Worm (Caenorhabditis elegans): ENCODE results near the gene Y82E9BR.6.

- TF ChIP-seq aha-1 (tag; optimal IDR thresholded peaks at IDR 0.05) (no peak), pag-3 (tag; optimal IDR thresholded peaks at IDR 0.05; ENCODE audit: borderline replicate concordance, insufficient read depth) (no peak), nhr-84 (tag; optimal IDR thresholded peaks at IDR 0.05) (no peak), elt-3 (tag; optimal IDR thresholded peaks at IDR 0.05) (no peak), C34B4.2 (tag; optimal IDR thresholded peaks at IDR 0.05) (no peak), lin-35 (GFP tag; optimal IDR thresholded peaks at IDR 0.05) (no peak), zag-1 (tag; optimal IDR thresholded peaks at IDR 0.05) (no peak), tlp-1 (tag; optimal IDR thresholded peaks at IDR 0.05) (peak; percentile 66), vab-15 (tag; optimal IDR thresholded peaks at IDR 0.05) (no peak), zip-4 (GFP tag; optimal IDR thresholded peaks at IDR 0.05) (no peak), fos-1 (tag; optimal IDR thresholded peaks at IDR 0.05) (no peak), ama-1 (optimal IDR thresholded peaks at IDR 0.05) (no peak), mep-1 (tag; optimal IDR thresholded peaks at IDR 0.05) (no peak), skn-1 (tag; optimal IDR thresholded peaks at IDR 0.05) (no peak)
These were observed 9.0 kb downstream of the Y82E9BR.6 start for ce11 chrIII:1389988-1390387.
